Worm (Caenorhabditis elegans): ENCODE data around the gene fbxb-117.
"Not testable (repeated sequence)": the region's sequence is repeated elsewhere in the genome, so short reads cannot be mapped to it uniquely, and the experiment has no call there.

The fbxb-117 gene

ce11 chrV:19262349-19262748 is 20.1 kb upstream of the fbxb-117 start, which contains the start of gene F21D9.2:
TSS of gene F21D9.2 (minus strand) at chrV:19262449.
- TF ChIP-seq nhr-21 (tag; optimal IDR thresholded peaks at IDR 0.05) (no peak), snpc-4 (tag; optimal IDR thresholded peaks at IDR 0.05) (no peak), sem-4 (tag; optimal IDR thresholded peaks at IDR 0.05) (no peak), mab-5 (tag; optimal IDR thresholded peaks at IDR 0.05) (no peak), alr-1 (tag; optimal IDR thresholded peaks at IDR 0.05) (no peak), skn-1 (tag; optimal IDR thresholded peaks at IDR 0.05) (no peak), unc-55 (GFP tag; optimal IDR thresholded peaks at IDR 0.05) (no peak), F13H6.1 (tag; optimal IDR thresholded peaks at IDR 0.05) (no peak), nhr-237 (tag; optimal IDR thresholded peaks at IDR 0.05) (no peak), nhr-23 (tag; optimal IDR thresholded peaks at IDR 0.05) (no peak), sma-9 (GFP tag; optimal IDR thresholded peaks at IDR 0.05) (no peak), sma-9 (tag; optimal IDR thresholded peaks at IDR 0.05) (no peak), nhr-129 (tag; optimal IDR thresholded peaks at IDR 0.05) (no peak), ceh-16 (tag; optimal IDR thresholded peaks at IDR 0.05) (no peak)

DNA sequence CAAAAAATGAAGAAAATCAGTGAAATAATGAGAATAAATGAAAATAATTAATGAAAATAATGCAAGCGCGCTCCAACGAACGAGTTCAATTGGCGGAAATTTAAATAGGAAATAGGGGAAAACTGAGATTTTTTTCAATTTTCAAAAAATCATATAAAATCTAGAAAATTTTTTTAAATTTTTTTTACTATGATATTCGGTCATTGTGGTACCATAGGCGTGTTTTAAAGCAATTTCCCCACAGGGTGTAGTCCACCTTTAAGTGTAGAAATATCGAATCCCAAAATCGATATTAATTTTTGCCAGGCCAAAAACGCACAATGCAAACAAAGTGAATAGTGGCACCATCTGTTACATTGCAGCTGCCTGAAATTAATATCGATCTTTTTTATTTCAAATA is 18.3 kb upstream of the fbxb-117 start, which contains the start of gene F21D9.1:
TSS of gene F21D9.1 (plus strand) at position 301 of the 400 bp plus-strand sequence.
- not testable (repeated sequence) for TF ChIP-seq blmp-1 (tag; optimal IDR thresholded peaks at IDR 0.05; ENCODE audit: insufficient read depth); ztf-11 (tag; optimal IDR thresholded peaks at IDR 0.05); elt-1 (tag; optimal IDR thresholded peaks at IDR 0.05)

ce11 chrV:19276354-19276753 is 6.1 kb upstream of the fbxb-117 start:
- TF ChIP-seq nhr-6 (tag; optimal IDR thresholded peaks at IDR 0.05): no peak
- TF ChIP-seq unc-39 (tag; optimal IDR thresholded peaks at IDR 0.05): no peak
- TF ChIP-seq egl-27 (tag; optimal IDR thresholded peaks at IDR 0.05): no peak
- no peak for TF ChIP-seq sma-9 (GFP tag; optimal IDR thresholded peaks at IDR 0.05)
- no peak for TF ChIP-seq sma-9 (tag; optimal IDR thresholded peaks at IDR 0.05)
- no peak for TF ChIP-seq alr-1 (tag; optimal IDR thresholded peaks at IDR 0.05)
- TF ChIP-seq dmd-4 (tag; optimal IDR thresholded peaks at IDR 0.05): no peak
- TF ChIP-seq unc-55 (GFP tag; optimal IDR thresholded peaks at IDR 0.05): no peak
- TF ChIP-seq nhr-12 (tag; optimal IDR thresholded peaks at IDR 0.05): no peak
- TF ChIP-seq Y55F3AM.14 (GFP tag; optimal IDR thresholded peaks at IDR 0.05): no peak
- TF ChIP-seq elt-3 (tag; optimal IDR thresholded peaks at IDR 0.05): no peak
- no peak for TF ChIP-seq sem-4 (tag; optimal IDR thresholded peaks at IDR 0.05)
- no peak for TF ChIP-seq snpc-4 (tag; optimal IDR thresholded peaks at IDR 0.05)
- no peak for TF ChIP-seq nhr-129 (tag; optimal IDR thresholded peaks at IDR 0.05)
- TF ChIP-seq nhr-25 (tag; optimal IDR thresholded peaks at IDR 0.05): no peak
- no peak for TF ChIP-seq R02D3.7 (tag; optimal IDR thresholded peaks at IDR 0.05)
- no peak for TF ChIP-seq lin-39 (tag; optimal IDR thresholded peaks at IDR 0.05)
- TF ChIP-seq fos-1 (tag; optimal IDR thresholded peaks at IDR 0.05): no peak
- TF ChIP-seq ceh-82 (tag; optimal IDR thresholded peaks at IDR 0.05): no peak

DNA sequence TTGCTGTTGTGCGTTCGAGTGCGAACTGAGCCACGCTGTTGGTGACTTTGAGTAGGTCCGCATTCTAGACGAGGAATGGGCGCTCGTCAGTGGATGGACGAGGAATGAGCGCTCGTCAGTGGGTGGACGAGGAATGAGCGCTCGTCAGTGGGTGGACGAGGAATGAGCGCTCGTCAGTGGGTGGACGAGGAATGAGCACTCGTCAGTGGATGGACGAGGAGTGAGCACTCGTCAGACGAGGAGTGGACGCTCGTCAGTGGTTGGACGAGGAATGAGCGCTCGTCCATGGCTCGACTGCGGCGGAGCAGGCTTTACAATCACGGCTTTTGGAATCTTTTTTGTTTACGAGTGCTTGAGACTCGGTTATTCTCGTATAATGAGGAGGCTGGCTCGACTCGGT is 3.9 kb upstream of the fbxb-117 start:
- TF ChIP-seq ztf-1 (GFP tag; conservative IDR thresholded peaks at IDR 0.05) (no peak), nhr-21 (tag; optimal IDR thresholded peaks at IDR 0.05) (no peak), zag-1 (tag; optimal IDR thresholded peaks at IDR 0.05) (no peak), unc-55 (GFP tag; optimal IDR thresholded peaks at IDR 0.05) (no peak)

DNA sequence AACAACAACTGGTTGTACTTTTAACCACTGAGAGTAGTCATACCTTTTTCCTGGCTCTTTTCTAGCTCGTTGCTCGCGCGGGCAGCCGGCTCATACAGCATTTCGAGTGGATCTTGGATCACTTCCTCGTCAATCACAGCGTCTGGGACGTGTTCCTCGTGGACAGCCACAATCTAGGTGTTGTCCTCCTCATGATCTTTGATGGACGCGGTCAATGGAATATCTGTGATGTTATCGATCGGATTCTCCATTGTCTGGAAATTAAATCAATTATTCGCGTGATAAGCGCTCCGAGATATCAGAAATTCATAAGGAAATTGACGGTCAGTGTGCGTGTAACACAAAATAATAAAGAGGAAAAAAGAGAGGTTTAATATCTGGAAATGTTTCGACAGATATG is 2.5 kb upstream of the fbxb-117 start, which contains the start of gene F21D9.8:
TSS of gene F21D9.8 (minus strand) at position 101 of the 400 bp plus-strand sequence.
- no peak for TF ChIP-seq ztf-11 (tag; optimal IDR thresholded peaks at IDR 0.05)
- no peak for TF ChIP-seq lin-11 (tag; optimal IDR thresholded peaks at IDR 0.05)
- no peak for TF ChIP-seq unc-39 (tag; optimal IDR thresholded peaks at IDR 0.05)
- TF ChIP-seq lin-39 (tag; optimal IDR thresholded peaks at IDR 0.05): no peak
- TF ChIP-seq snpc-4 (tag; optimal IDR thresholded peaks at IDR 0.05): no peak
- no peak for TF ChIP-seq fos-1 (tag; optimal IDR thresholded peaks at IDR 0.05)
- no peak for TF ChIP-seq ztf-1 (GFP tag; conservative IDR thresholded peaks at IDR 0.05)
- no peak for TF ChIP-seq nhr-10 (tag; optimal IDR thresholded peaks at IDR 0.05)
- no peak for TF ChIP-seq mdl-1 (tag; optimal IDR thresholded peaks at IDR 0.05)
- no peak for TF ChIP-seq nhr-129 (tag; optimal IDR thresholded peaks at IDR 0.05)
- no peak for TF ChIP-seq ceh-82 (tag; optimal IDR thresholded peaks at IDR 0.05)
- TF ChIP-seq zag-1 (tag; optimal IDR thresholded peaks at IDR 0.05): no peak
- no peak for TF ChIP-seq elt-1 (tag; optimal IDR thresholded peaks at IDR 0.05)
- TF ChIP-seq ama-1 (optimal IDR thresholded peaks at IDR 0.05): no peak
- TF ChIP-seq nhr-23 (tag; optimal IDR thresholded peaks at IDR 0.05): no peak
- TF ChIP-seq lsy-2 (tag; optimal IDR thresholded peaks at IDR 0.05): no peak
- TF ChIP-seq R02D3.7 (tag; optimal IDR thresholded peaks at IDR 0.05): no peak
- no peak for TF ChIP-seq sma-9 (GFP tag; optimal IDR thresholded peaks at IDR 0.05)
- TF ChIP-seq sma-9 (tag; optimal IDR thresholded peaks at IDR 0.05): no peak
- no peak for TF ChIP-seq alr-1 (tag; optimal IDR thresholded peaks at IDR 0.05)

All from whole organism, L2 larva.